Fruit fly (Drosophila melanogaster) whole organism: Measurements from ENCODE around the gene Rab35.
"Not testable (repeated sequence)": the region's sequence is repeated elsewhere in the genome, so short reads cannot be mapped to it uniquely, and the experiment has no call there.

Source experiments
- CG8478 ChIP-seq: fragments of >200 bp; optimal IDR thresholded peaks from 2 replicates; lab custom pipeline; 2018; ENCODE audit warnings: inconsistent platforms
- Dll ChIP-seq: fragments of >200 bp; optimal IDR thresholded peaks from 2 replicates; lab custom pipeline; 2017
- EcR ChIP-seq, 2 experiments: fragments of >200 bp; optimal IDR thresholded peaks; 2 replicates each; lab custom pipeline; 2017; ENCODE audit warnings: missing biosample characterization in 2 of 2, missing genetic modification characterization in 2 of 2, missing genetic modification reagents in 2 of 2
- pan ChIP-seq: fragments of >200 bp; optimal IDR thresholded peaks from 2 replicates; lab custom pipeline; 2017
- psq ChIP-seq: fragments of >200 bp; optimal IDR thresholded peaks from 2 replicates; lab custom pipeline; 2017
- usp ChIP-seq: fragments of >200 bp; optimal IDR thresholded peaks from 2 replicates; lab custom pipeline; 2017; ENCODE audit warnings: missing biosample characterization, missing genetic modification characterization, mixed read lengths

The Rab35 gene

DNA sequence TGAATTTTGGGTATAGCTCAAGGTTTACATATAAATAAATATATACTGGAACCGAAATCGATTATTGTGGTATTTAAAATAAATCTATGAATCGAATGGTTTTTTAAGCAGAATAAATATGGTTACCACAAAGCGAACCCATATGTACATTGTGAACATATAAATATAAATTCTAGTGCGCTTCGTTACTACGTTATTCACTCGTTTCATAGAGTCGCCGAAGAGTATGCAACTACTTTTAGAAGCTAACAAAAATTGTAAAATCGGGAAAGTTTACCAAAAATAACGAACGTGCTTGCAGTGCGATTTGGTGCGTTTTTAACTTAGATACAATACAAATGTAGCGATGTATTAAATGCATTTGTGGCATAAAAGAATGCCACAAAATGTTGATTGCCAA, 3.7 kb downstream of the Rab35 start:
- TF ChIP-seq pan (lab: Kevin White, UChicago) (no peak), CG8478 (lab: Kevin White, UChicago) (no peak), psq (lab: Kevin White, UChicago) (no peak), usp (no peak), EcR (GFP tag; optimal IDR thresholded peaks at IDR 0.05; lab: Kevin White, UChicago) (no peak), Dll (lab: Kevin White, UChicago) (no peak)

DNA sequence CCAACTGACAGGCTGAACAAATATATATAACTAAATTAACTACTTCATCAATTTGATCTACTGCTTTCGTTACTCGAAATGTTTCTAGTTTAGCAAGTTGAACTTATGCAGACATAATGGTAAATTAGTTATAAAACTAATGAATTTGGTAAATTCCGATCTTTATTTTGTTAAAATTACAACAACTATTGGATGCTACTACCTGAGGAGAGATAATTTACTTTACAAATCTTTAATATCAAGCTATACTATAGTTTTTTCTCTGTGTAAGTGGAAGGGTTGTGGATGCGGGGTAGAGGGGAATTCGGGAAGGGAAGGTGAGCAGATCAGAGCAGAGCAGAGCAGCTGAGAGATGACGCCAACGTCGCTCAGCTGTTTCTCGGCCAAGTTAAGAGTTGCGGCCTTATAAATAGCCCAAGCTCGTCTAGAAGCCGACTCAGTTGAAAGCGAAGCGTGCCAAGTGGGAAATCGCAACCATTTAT, 11.9 kb downstream of the Rab35 start, which contains the start of gene aspr:
Gene aspr, plus strand, starts transcription at position 432 of the 482 bp plus-strand sequence.
- TF ChIP-seq psq (lab: Kevin White, UChicago) (no peak), usp (no peak), pan (lab: Kevin White, UChicago) (no peak)

DNA sequence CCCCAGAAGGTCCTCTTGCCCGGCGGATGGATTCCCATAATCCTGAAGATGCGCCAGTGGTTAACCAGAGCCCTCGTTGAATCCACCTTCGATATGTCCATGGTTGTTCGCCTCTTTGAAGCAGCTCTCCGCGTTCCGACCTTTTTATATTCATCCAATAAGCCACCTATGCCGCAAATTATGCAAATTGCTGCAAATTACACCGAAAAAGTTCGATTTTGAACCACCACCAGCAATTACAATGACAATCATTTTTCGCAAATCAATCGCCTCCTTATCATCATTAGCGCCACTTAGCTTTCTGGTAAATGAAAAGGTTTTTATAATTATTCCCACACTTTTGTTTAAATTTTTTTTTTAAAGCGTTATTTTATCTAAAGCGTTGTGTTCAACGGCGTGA, 16.6 kb downstream of the Rab35 start, which contains the start of gene Or19a:
Gene Or19a, minus strand, starts transcription at position 101 of the 400 bp plus-strand sequence.
- not testable (repeated sequence) for TF ChIP-seq psq (lab: Kevin White, UChicago); Dll (lab: Kevin White, UChicago); EcR (GFP tag; optimal IDR thresholded peaks at IDR 0.05; lab: Kevin White, UChicago)

DNA sequence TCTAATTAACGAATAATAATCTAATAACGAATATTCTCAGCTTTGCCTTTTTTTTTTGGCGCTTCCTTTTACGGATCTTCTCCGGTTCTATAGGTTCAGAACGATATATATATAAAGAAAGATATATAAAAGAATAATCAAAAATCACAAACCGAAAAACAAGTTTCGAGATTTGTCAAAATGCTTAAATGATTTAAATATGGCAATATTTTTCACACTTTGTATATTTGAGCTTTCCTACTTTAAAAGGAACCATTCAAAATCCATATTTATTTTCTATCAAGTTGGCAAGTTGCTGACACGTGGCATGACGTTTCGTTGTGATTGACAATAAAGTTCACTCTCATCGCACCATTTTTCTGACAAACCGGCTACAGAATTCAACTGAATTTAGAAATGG, 19.0 kb downstream of the Rab35 start, which contains the start of gene CG34332:
Gene CG34332, plus strand, starts transcription at position 301 of the 400 bp plus-strand sequence.
- TF ChIP-seq EcR (GFP tag; optimal IDR thresholded peaks at IDR 0.05; lab: Kevin White, UChicago) (no peak), usp (no peak), CG8478 (lab: Kevin White, UChicago) (no peak), psq (lab: Kevin White, UChicago) (no peak), Dll (lab: Kevin White, UChicago) (no peak), pan (lab: Kevin White, UChicago) (no peak)

- TF ChIP-seq usp (no peak), Dll (lab: Kevin White, UChicago) (no peak), EcR (GFP tag; optimal IDR thresholded peaks at IDR 0.05; lab: Kevin White, UChicago) (no peak), pan (lab: Kevin White, UChicago) (no peak), psq (lab: Kevin White, UChicago) (no peak), CG8478 (lab: Kevin White, UChicago) (no peak)
Measured at dm6 chrX:20139493-20139892, 20.2 kb downstream of the Rab35 start, which contains the start of gene CG42583. CG42583 (plus strand) TSS chrX:20139793.

dm6 chrX:20133432-20133831, 26.2 kb downstream of the Rab35 start, which contains the start of gene CG15322:
CG15322 (plus strand) TSS chrX:20133579.
- no peak for TF ChIP-seq EcR (GFP tag; optimal IDR thresholded peaks at IDR 0.05; lab: Kevin White, UChicago)
- no peak for TF ChIP-seq psq (lab: Kevin White, UChicago)
- TF ChIP-seq pan (lab: Kevin White, UChicago) = no peak
- TF ChIP-seq CG8478 (lab: Kevin White, UChicago) = no peak
- TF ChIP-seq Dll (lab: Kevin White, UChicago) = no peak
- no peak for TF ChIP-seq usp

DNA sequence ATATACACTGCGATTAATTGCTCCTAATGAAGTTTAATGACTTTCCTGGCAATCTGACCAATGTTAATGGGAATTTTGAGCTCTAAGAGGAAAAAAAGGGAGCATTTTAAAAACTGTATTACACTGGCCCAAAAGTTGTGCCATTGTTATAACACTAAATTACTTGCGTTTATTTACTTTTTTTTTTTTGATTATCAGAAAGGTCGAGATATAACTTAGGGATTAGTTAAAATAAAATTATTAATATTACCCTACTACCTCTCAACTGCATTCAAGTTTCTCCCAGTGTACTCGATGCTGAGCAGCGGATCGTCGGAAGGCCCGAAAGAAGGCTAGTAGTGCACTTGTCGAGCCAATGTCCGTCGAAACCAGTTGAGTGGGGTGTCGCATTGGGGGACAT, 29.2 kb downstream of the Rab35 start:
- TF ChIP-seq usp (no peak), CG8478 (lab: Kevin White, UChicago) (no peak), EcR (GFP tag; optimal IDR thresholded peaks at IDR 0.05; lab: Kevin White, UChicago) (no peak), psq (lab: Kevin White, UChicago) (no peak), pan (lab: Kevin White, UChicago) (no peak), Dll (lab: Kevin White, UChicago) (no peak)

- TF ChIP-seq EcR (GFP tag; optimal IDR thresholded peaks at IDR 0.05; lab: Kevin White, UChicago) (no peak), psq (lab: Kevin White, UChicago) (no peak), usp (no peak), pan (lab: Kevin White, UChicago) (no peak), Dll (lab: Kevin White, UChicago) (no peak), CG8478 (lab: Kevin White, UChicago) (no peak)
Measured at dm6 chrX:20129554-20129953, 30.1 kb downstream of the Rab35 start.

dm6 chrX:20122153-20122552, 37.5 kb downstream of the Rab35 start, which contains the start of gene CG34331:
CG34331 (plus strand) TSS chrX:20122453.
- TF ChIP-seq pan (lab: Kevin White, UChicago) = no peak
- TF ChIP-seq CG8478 (lab: Kevin White, UChicago) = no peak
- no peak for TF ChIP-seq psq (lab: Kevin White, UChicago)
- TF ChIP-seq usp = no peak
- TF ChIP-seq Dll (lab: Kevin White, UChicago) = no peak
- TF ChIP-seq EcR (GFP tag; optimal IDR thresholded peaks at IDR 0.05; lab: Kevin White, UChicago) = no peak

DNA sequence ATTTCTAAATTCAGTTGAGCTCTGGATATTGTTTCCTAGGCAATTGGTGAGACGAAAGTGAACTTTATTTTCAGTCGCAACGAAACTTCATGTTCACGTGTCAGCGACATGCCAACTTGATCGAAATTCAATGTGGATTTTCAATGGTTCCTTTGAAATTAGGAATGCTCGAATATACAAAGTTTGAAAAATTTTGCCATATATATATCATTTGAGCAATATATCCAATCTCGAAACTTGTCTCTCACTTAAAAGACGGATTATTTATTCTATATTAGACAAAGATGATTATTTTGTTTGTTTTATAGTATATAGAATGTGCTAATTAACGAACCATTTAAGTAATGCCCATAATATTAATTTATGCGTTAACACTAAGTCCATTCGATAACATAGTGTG, 49.2 kb downstream of the Rab35 start, which contains the start of gene karr:
Gene karr, minus strand, starts transcription at position 101 of the 400 bp plus-strand sequence.
- TF ChIP-seq CG8478 (lab: Kevin White, UChicago) (no peak), psq (lab: Kevin White, UChicago) (no peak), pan (lab: Kevin White, UChicago) (no peak), Dll (lab: Kevin White, UChicago) (no peak), usp (no peak), EcR (GFP tag; optimal IDR thresholded peaks at IDR 0.05; lab: Kevin White, UChicago) (no peak)
